Worm (Caenorhabditis elegans): ENCODE measurements around the gene F47B10.8.

ce11 chrX:10888201-10888600 lies 22.4 kb downstream of the F47B10.8 start, which contains the start of gene F47B10.6:
- no peak for TF ChIP-seq hnd-1 (tag; optimal IDR thresholded peaks at IDR 0.05)
- no peak for TF ChIP-seq tbx-37 (GFP tag; conservative IDR thresholded peaks at IDR 0.05)
- TF ChIP-seq ceh-36 (tag; optimal IDR thresholded peaks at IDR 0.05): no peak
- TF ChIP-seq aly-1 (tag; optimal IDR thresholded peaks at IDR 0.05): no peak
- TF ChIP-seq tra-4 (tag; optimal IDR thresholded peaks at IDR 0.05): no peak
- no peak for TF ChIP-seq hmg-4 (GFP tag; optimal IDR thresholded peaks at IDR 0.05)
- no peak for TF ChIP-seq ets-7 (tag; optimal IDR thresholded peaks at IDR 0.05)
- TF ChIP-seq sea-1 (GFP tag; conservative IDR thresholded peaks at IDR 0.05): no peak
- TF ChIP-seq hmbx-1 (tag; optimal IDR thresholded peaks at IDR 0.05): no peak

All from whole organism, early embryonic.